Worm (Caenorhabditis elegans) whole organism, L4 larva: ENCODE data around the gene rack-1.

Experiments
- ceh-44 ChIP-seq: fragments of 200-800 bp; sonication (Bioruptor generic); IDR thresholded peaks from 2 replicates; pipeline ENCODE4 v1.3.6; 2022; ENCODE audit warnings: missing genetic modification reagents, missing genetic modification characterization, missing compliant biosample characterization
- dve-1 ChIP-seq: sonication (generic microtip); optimal IDR thresholded peaks from 2 replicates; lab custom pipeline; 2017; ENCODE audit warnings: antibody characterized with exemption, mild to moderate bottlenecking, missing genetic modification characterization, missing compliant biosample characterization; ENCODE audit not compliant: insufficient read depth
- fos-1 ChIP-seq: fragments of 150-350 bp; optimal IDR thresholded peaks from 2 replicates; lab custom pipeline; 2014; ENCODE audit warnings: missing biosample characterization, missing genetic modification characterization
- hmg-1.1 ChIP-seq: fragments of 200-800 bp; sonication (Bioruptor generic); IDR thresholded peaks from 2 replicates; pipeline ENCODE4 v1.3.6; 2022; ENCODE audit warnings: missing genetic modification reagents, missing genetic modification characterization, missing compliant biosample characterization
- lin-13 ChIP-seq: fragments of 150-350 bp; optimal IDR thresholded peaks from 2 replicates; lab custom pipeline; 2014; ENCODE audit warnings: missing biosample characterization, missing genetic modification reagents, missing genetic modification characterization
- lir-3 ChIP-seq: sonication (generic microtip); optimal IDR thresholded peaks from 2 replicates; lab custom pipeline; 2016; ENCODE audit warnings: mild to moderate bottlenecking, missing genetic modification characterization, missing compliant biosample characterization
- nhr-11 ChIP-seq: fragments of 150-350 bp; optimal IDR thresholded peaks from 2 replicates; lab custom pipeline; 2014; ENCODE audit warnings: missing biosample characterization, missing genetic modification characterization
- nhr-42 ChIP-seq: fragments of 200-800 bp; sonication (Bioruptor generic); IDR thresholded peaks from 2 replicates; pipeline ENCODE4 v1.3.6; 2022; ENCODE audit warnings: missing genetic modification characterization, missing compliant biosample characterization
- nhr-76 ChIP-seq: fragments of 150-350 bp; optimal IDR thresholded peaks from 2 replicates; lab custom pipeline; 2014; ENCODE audit warnings: missing biosample characterization, missing genetic modification characterization
- skn-1 ChIP-seq: fragments of 150-350 bp; optimal IDR thresholded peaks from 2 replicates; lab custom pipeline; 2014; ENCODE audit warnings: missing biosample characterization, missing genetic modification characterization
- tag-97 ChIP-seq: fragments of 200-800 bp; sonication (Bioruptor generic); IDR thresholded peaks from 2 replicates; pipeline ENCODE4 v1.3.6; 2022; ENCODE audit warnings: missing genetic modification characterization, missing compliant biosample characterization
- vab-7 ChIP-seq: fragments of 200-800 bp; sonication (Bioruptor generic); IDR thresholded peaks from 2 replicates; pipeline ENCODE4 v1.3.6; 2022; ENCODE audit warnings: missing genetic modification reagents, missing genetic modification characterization, missing compliant biosample characterization

ce11 chrIV:10148938-10149337 lies 27.5 kb upstream of the rack-1 start, which contains the start of gene pigs-1:
- TF ChIP-seq nhr-42 (no peak), fos-1 (no peak), vab-7 (GFP tag; lab: Robert Waterston, UW) (no peak), nhr-76 (tag; lab: Kevin White, UChicago) (no peak), tag-97 (GFP tag; lab: Robert Waterston, UW) (no peak), hmg-1.1 (GFP tag; lab: Robert Waterston, UW) (no peak), ceh-44 (GFP tag; lab: Robert Waterston, UW) (no peak), dve-1 (no peak), lin-13 (GFP tag; lab: Kevin White, UChicago) (no peak), skn-1 (tag; lab: Kevin White, UChicago) (no peak), nhr-11 (tag; lab: Kevin White, UChicago) (no peak), lir-3 (tag; lab: Kevin White, UChicago) (no peak)
